Fruit fly (Drosophila melanogaster) whole organism, wandering third instar larva: ENCODE data around the gene defl.

ENCODE experiments used
- Abd-B ChIP-seq: fragments of >200 bp; optimal IDR thresholded peaks from 2 replicates; lab custom pipeline; 2017; ENCODE audit warnings: missing biosample characterization, missing genetic modification characterization
- Dfd ChIP-seq: fragments of >200 bp; optimal IDR thresholded peaks from 2 replicates; lab custom pipeline; 2017; ENCODE audit warnings: missing biosample characterization, missing genetic modification characterization
- HLH106 ChIP-seq: fragments of 200-800 bp; optimal IDR thresholded peaks from 3 replicates; lab custom pipeline; 2019; ENCODE audit warnings: missing biosample characterization, mild to moderate bottlenecking, missing genetic modification characterization, moderate library complexity
- Hr83 ChIP-seq: fragments of 200-300 bp; sonication (Bioruptor generic); optimal IDR thresholded peaks from 2 replicates; lab custom pipeline; 2016; ENCODE audit warnings: missing biosample characterization, mild to moderate bottlenecking, missing genetic modification characterization, moderate library complexity; ENCODE audit not compliant: poor library complexity, severe bottlenecking
- Jra ChIP-seq: sonication (Bioruptor generic); optimal IDR thresholded peaks from 2 replicates; lab custom pipeline; 2016; ENCODE audit warnings: missing biosample characterization, missing genetic modification characterization
- Mio ChIP-seq: sonication (Bioruptor generic); optimal IDR thresholded peaks from 2 replicates; lab custom pipeline; 2016; ENCODE audit warnings: missing biosample characterization, missing genetic modification characterization
- Myc ChIP-seq: fragments of >200 bp; optimal IDR thresholded peaks from 2 replicates; lab custom pipeline; 2017
- N ChIP-seq: fragments of >200 bp; optimal IDR thresholded peaks from 2 replicates; lab custom pipeline; 2018; ENCODE audit warnings: missing biosample characterization, missing external identifiers, missing genetic modification characterization
- OdsH ChIP-seq: fragments of 200-800 bp; sonication (Bioruptor generic); optimal IDR thresholded peaks from 2 replicates; lab custom pipeline; 2016; ENCODE audit warnings: missing biosample characterization, mild to moderate bottlenecking, missing genetic modification characterization
- Rel ChIP-seq, 2 experiments: fragments of 200-800 bp; sonication (Bioruptor generic) in 1 of 2; optimal IDR thresholded peaks; 2 replicates in 1 of 2; 3 replicates in 1 of 2; lab custom pipeline; 2016 to 2019; ENCODE audit warnings: mild to moderate bottlenecking in 2 of 2, missing biosample characterization in 2 of 2, missing genetic modification characterization in 2 of 2, moderate library complexity in 1 of 2
- Sp1 ChIP-seq: fragments of 200-800 bp; sonication (Bioruptor generic); optimal IDR thresholded peaks from 3 replicates; lab custom pipeline; 2019; ENCODE audit warnings: missing biosample characterization, mild to moderate bottlenecking, missing genetic modification characterization, moderate library complexity
- br ChIP-seq: fragments of 200-800 bp; sonication (Bioruptor generic); optimal IDR thresholded peaks from 2 replicates; lab custom pipeline; 2016; ENCODE audit warnings: missing biosample characterization, missing genetic modification characterization
- brk ChIP-seq: fragments of 200-800 bp; sonication (Bioruptor generic); optimal IDR thresholded peaks from 2 replicates; lab custom pipeline; 2016; ENCODE audit warnings: missing biosample characterization, mild to moderate bottlenecking, missing genetic modification characterization
- dl ChIP-seq, 2 experiments: fragments of 175-275, 200-275 bp in 1 of 2; fragments of 200-275 bp in 1 of 2; sonication (Bioruptor generic); optimal IDR thresholded peaks; lab custom pipeline; 2018; ENCODE audit warnings: mild to moderate bottlenecking in 2 of 2, missing biosample characterization in 2 of 2, missing genetic modification characterization in 2 of 2, moderate library complexity in 2 of 2; ENCODE audit not compliant: partially characterized antibody in 2 of 2, insufficient read depth in 1 of 2
- dmrt93B ChIP-seq: fragments of 200-800 bp; sonication (Bioruptor generic); optimal IDR thresholded peaks from 2 replicates; lab custom pipeline; 2018; ENCODE audit warnings: missing biosample characterization, mild to moderate bottlenecking, missing genetic modification characterization
- ey ChIP-seq: fragments of 200-800 bp; sonication (Bioruptor generic); optimal IDR thresholded peaks from 2 replicates; lab custom pipeline; 2016; ENCODE audit warnings: missing biosample characterization, missing genetic modification characterization
- foxo ChIP-seq, 2 experiments: fragments of 200-800 bp; sonication (Bioruptor generic); optimal IDR thresholded peaks; 2 replicates in 1 of 2; 3 replicates in 1 of 2; lab custom pipeline; 2016 to 2017; ENCODE audit warnings: missing biosample characterization in 2 of 2, missing genetic modification characterization in 2 of 2
- fru ChIP-seq: fragments of 200-800 bp; sonication (Bioruptor generic); optimal IDR thresholded peaks from 3 replicates; lab custom pipeline; 2016; ENCODE audit warnings: missing biosample characterization, mild to moderate bottlenecking, missing genetic modification characterization
- h ChIP-seq: fragments of 200-800 bp; sonication (Bioruptor generic); optimal IDR thresholded peaks from 3 replicates; lab custom pipeline; 2016; ENCODE audit warnings: missing biosample characterization, mild to moderate bottlenecking, missing genetic modification characterization
- pan ChIP-seq: fragments of >200 bp; optimal IDR thresholded peaks from 2 replicates; lab custom pipeline; 2017
- psq ChIP-seq: fragments of 200-800 bp; sonication (Bioruptor generic); optimal IDR thresholded peaks from 3 replicates; lab custom pipeline; 2017; ENCODE audit warnings: missing biosample characterization, mild to moderate bottlenecking, missing genetic modification characterization, moderate library complexity
- rgr ChIP-seq: fragments of 200-800 bp; sonication (Bioruptor generic); optimal IDR thresholded peaks from 3 replicates; lab custom pipeline; 2016; ENCODE audit warnings: missing biosample characterization, mild to moderate bottlenecking, missing genetic modification characterization
- sage ChIP-seq: fragments of 200-800 bp; sonication (Bioruptor generic); optimal IDR thresholded peaks from 2 replicates; lab custom pipeline; 2016; ENCODE audit warnings: missing biosample characterization, mild to moderate bottlenecking, missing genetic modification characterization
- sv ChIP-seq: fragments of 200-800 bp; sonication (Bioruptor generic); optimal IDR thresholded peaks from 3 replicates; lab custom pipeline; 2016; ENCODE audit warnings: missing biosample characterization, missing genetic modification characterization
- usp ChIP-seq: fragments of >200 bp; optimal IDR thresholded peaks from 2 replicates; lab custom pipeline; 2017; ENCODE audit warnings: missing biosample characterization, missing genetic modification characterization
- woc ChIP-seq: sonication (Bioruptor generic); optimal IDR thresholded peaks from 2 replicates; lab custom pipeline; 2016; ENCODE audit warnings: missing biosample characterization, mild to moderate bottlenecking, missing genetic modification characterization

The defl gene

DNA sequence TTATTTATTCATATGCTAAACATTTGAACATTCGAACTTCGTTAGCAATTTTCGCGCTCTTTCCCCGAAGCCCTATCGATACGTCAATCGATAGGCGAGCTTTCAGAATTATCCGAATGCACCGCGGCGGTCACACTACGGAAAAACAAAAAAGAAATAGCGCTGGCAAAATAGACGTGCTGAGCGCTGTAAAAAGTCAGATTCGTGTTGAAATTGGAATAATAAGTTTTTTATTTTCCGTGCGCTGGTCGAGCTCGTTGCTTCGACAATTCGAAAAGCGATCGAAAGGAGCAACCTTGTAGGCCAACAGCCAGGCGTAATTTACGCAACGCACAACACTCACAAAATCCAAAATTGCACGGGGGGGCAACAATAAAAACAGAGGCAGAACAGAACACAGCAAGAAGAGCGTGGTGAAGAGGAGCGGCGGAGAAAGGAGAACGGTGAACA lies 25.0 kb upstream of the defl start, which contains the start of gene Ubc4:
Gene Ubc4 (plus strand): TSS at position 144 of the 450 bp plus-strand sequence.
- TF ChIP-seq dmrt93B (GFP tag; lab: Kevin White, UChicago) (no peak), Hr83 (GFP tag; lab: Kevin White, UChicago) (peak; percentile 7), woc (GFP tag; lab: Kevin White, UChicago) (no peak), dl (GFP tag; optimal IDR thresholded peaks at IDR 0.05; lab: Kevin White, UChicago; ENCODE audit: insufficient read depth in 1 of 2, partially characterized antibody in 2 of 2) (no peak), h (GFP tag; lab: Kevin White, UChicago) (peak; percentile 47), sv (no peak), Dfd (GFP tag; lab: Kevin White, UChicago) (no peak), Myc (lab: Kevin White, UChicago) (no peak), Rel (GFP tag; optimal IDR thresholded peaks at IDR 0.05; lab: Kevin White, UChicago) (no peak), Rel (tag; optimal IDR thresholded peaks at IDR 0.05; lab: Kevin White, UChicago) (peak; percentile 33), Abd-B (GFP tag; lab: Kevin White, UChicago) (no peak), br (peak; percentile 22), Sp1 (GFP tag; lab: Kevin White, UChicago) (peak; percentile 45), N (GFP tag; lab: Kevin White, UChicago) (no peak), sage (no peak), rgr (GFP tag; lab: Kevin White, UChicago) (peak; percentile 64), psq (GFP tag; lab: Kevin White, UChicago) (peak; percentile 87), fru (GFP tag; lab: Kevin White, UChicago) (peak; percentile 30), Jra (no peak), HLH106 (tag; lab: Kevin White, UChicago) (peak; percentile 30), brk (GFP tag; lab: Kevin White, UChicago) (no peak), ey (peak; percentile 13), OdsH (GFP tag; lab: Kevin White, UChicago) (peak; percentile 14)

- TF ChIP-seq Sp1 (GFP tag; lab: Kevin White, UChicago) (no peak), brk (GFP tag; lab: Kevin White, UChicago) (no peak), foxo (GFP tag; optimal IDR thresholded peaks at IDR 0.05; lab: Kevin White, UChicago) (no peak), Rel (GFP tag; optimal IDR thresholded peaks at IDR 0.05; lab: Kevin White, UChicago) (no peak), Rel (tag; optimal IDR thresholded peaks at IDR 0.05; lab: Kevin White, UChicago) (no peak), HLH106 (tag; lab: Kevin White, UChicago) (no peak), h (GFP tag; lab: Kevin White, UChicago) (no peak), Mio (GFP tag; lab: Kevin White, UChicago) (no peak), woc (GFP tag; lab: Kevin White, UChicago) (no peak), rgr (GFP tag; lab: Kevin White, UChicago) (no peak)
- TF ChIP-seq, all 38 proteins: peak for 0
These were observed 19.7 kb upstream of the defl start, which contains the start of gene CG6761 for dm6 chr3L:9703495-9703894. TSS of gene CG6761 (minus strand) at chr3L:9703595.

DNA sequence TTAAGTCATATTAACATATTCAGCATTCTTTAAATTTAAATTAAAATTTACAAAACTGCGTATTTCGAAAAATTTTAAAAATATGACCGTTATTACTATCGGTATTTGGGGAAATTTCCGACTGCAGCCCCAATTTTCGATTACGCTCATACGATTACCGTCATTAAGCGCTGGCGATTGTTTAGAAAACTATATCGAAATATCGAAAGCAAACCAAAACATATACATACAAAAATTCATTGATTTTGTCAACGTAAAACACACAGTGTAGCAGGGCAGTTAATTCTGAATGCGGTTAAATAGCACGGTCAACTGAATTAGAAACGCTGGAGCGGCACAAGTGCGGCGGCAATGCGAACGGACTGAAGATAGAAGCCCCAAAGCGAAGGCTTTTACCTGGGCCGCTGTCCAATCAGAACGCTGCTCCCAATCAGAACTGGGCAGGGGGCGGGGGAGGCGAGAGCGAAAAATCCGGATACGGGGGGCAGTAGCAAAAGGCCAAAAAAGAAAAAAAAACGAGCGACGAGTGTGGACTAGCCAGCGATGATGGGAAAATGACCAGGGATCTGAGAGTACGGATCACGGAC lies 19.0 kb upstream of the defl start, which contains the start of gene CG16711:
Gene CG16711 (plus strand): TSS at position 170 of the 587 bp plus-strand sequence.
- TF ChIP-seq sage, result no peak
- TF ChIP-seq Rel (GFP tag; optimal IDR thresholded peaks at IDR 0.05; lab: Kevin White, UChicago), result no peak
- peak; percentile 38 for TF ChIP-seq Rel (tag; optimal IDR thresholded peaks at IDR 0.05; lab: Kevin White, UChicago)

- TF ChIP-seq pan (lab: Kevin White, UChicago), result no peak
- no peak for TF ChIP-seq Jra
- TF ChIP-seq dmrt93B (GFP tag; lab: Kevin White, UChicago), result no peak
- no peak for TF ChIP-seq usp
- TF ChIP-seq Abd-B (GFP tag; lab: Kevin White, UChicago), result no peak
- TF ChIP-seq HLH106 (tag; lab: Kevin White, UChicago), result no peak
- no peak for TF ChIP-seq rgr (GFP tag; lab: Kevin White, UChicago)
- no peak for TF ChIP-seq N (GFP tag; lab: Kevin White, UChicago)
These were observed 17.6 kb upstream of the defl start for dm6 chr3L:9705591-9705990.

DNA sequence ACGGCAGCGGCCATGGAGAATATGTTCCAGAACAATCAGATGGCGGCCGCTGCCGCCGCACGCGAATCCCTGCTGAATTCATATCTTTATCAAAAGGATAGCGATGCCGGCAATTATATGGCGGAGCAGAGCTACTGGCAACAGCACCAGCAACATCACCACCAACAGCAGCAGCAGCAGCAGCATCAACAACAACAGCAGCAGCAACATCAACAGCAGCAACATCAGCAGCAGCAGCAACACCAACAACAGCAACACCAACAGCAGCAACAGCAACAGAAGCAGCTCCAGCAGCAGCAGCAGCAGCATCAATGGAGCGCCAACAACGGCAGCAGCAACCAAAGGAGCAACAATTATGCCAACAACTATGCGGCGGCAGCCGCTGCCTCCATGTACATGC lies 14.4 kb upstream of the defl start:
- TF ChIP-seq woc (GFP tag; lab: Kevin White, UChicago) (no peak), Dfd (GFP tag; lab: Kevin White, UChicago) (peak; percentile 96)

DNA sequence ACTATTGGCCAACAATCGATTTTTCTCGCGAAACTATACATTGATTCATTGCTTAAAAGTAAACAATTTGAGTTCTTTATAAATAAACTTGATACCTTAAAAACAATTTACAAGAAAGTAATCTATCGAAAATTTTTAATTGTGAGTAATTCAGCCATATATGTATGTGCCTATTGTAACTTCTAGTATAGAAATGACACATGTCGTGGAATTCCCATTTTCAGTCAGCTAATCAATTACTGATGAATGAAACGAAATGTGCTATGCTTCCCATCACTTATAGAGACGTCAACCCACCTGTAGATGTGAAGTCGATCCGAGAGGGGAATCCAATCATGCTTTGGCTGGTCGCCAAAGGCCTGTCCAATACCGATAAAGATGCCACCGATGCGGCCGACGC lies 12.0 kb upstream of the defl start:
- TF ChIP-seq Rel (GFP tag; optimal IDR thresholded peaks at IDR 0.05; lab: Kevin White, UChicago), result no peak
- peak; percentile 95 for TF ChIP-seq Rel (tag; optimal IDR thresholded peaks at IDR 0.05; lab: Kevin White, UChicago)
- no peak for TF ChIP-seq Jra
- no peak for TF ChIP-seq dl (GFP tag; optimal IDR thresholded peaks at IDR 0.05; lab: Kevin White, UChicago; ENCODE audit: insufficient read depth in 1 of 2, partially characterized antibody in 2 of 2)
